Worm (Caenorhabditis elegans): Measurements from ENCODE around the gene cap-1.

Gene cap-1

DNA sequence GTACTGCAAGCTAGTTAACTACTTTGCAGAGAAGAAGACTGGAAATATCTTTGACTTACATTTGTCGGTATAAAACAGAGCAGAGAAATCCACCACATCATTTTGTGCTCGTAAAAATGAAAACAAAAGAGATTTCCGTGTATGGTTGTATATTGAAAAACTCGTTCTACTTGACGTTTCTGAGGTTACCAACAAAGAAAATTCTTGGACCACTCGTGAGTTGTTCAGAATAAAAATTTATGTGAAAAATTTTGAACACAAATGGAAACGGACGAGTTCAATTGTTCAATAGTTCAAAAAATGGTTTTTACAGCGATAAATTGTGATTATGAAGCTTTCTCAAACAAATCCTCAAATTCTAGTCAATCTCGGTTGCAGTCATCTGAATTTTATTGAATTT is 45.4 kb downstream of the cap-1 start, which contains the start of gene clec-179:
Gene clec-179 (minus strand): TSS at position 101 of the 400 bp plus-strand sequence.
- TF ChIP-seq F13C5.2 (tag; optimal IDR thresholded peaks at IDR 0.05) (no peak), pes-1 (GFP tag; IDR thresholded peaks at IDR 0.05) (no peak), aly-1 (tag; optimal IDR thresholded peaks at IDR 0.05) (no peak), ceh-36 (tag; optimal IDR thresholded peaks at IDR 0.05) (no peak), B0310.2 (tag; optimal IDR thresholded peaks at IDR 0.05) (no peak), hnd-1 (tag; optimal IDR thresholded peaks at IDR 0.05) (no peak), flt-1 (GFP tag; IDR thresholded peaks at IDR 0.05) (no peak)

DNA sequence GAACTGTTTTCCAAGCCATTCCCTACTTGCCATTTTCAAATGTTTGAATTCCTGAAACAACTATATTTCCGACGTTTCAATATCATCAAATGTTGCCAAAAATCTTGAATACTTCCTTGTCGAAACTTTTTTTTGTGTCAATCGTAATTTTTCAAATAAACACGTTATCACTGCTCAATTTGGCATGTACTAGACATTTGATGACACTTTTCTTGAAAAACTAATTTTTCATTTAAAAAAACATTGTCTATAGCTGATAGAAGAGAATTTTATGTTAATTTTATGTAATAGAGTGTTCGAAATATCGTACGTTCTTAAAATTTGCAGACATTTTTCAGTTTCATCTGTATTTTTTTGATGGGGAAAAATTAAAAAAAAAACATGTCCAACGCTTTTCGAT is 47.2 kb downstream of the cap-1 start:
- no peak for TF ChIP-seq F13C5.2 (tag; optimal IDR thresholded peaks at IDR 0.05)
- TF ChIP-seq tbx-37 (GFP tag; conservative IDR thresholded peaks at IDR 0.05) = no peak
- no peak for TF ChIP-seq B0310.2 (tag; optimal IDR thresholded peaks at IDR 0.05)
- TF ChIP-seq pes-1 (GFP tag; IDR thresholded peaks at IDR 0.05) = no peak
- no peak for TF ChIP-seq tra-4 (tag; optimal IDR thresholded peaks at IDR 0.05)
- no peak for TF ChIP-seq ets-7 (tag; optimal IDR thresholded peaks at IDR 0.05)
- no peak for TF ChIP-seq flt-1 (GFP tag; IDR thresholded peaks at IDR 0.05)

DNA sequence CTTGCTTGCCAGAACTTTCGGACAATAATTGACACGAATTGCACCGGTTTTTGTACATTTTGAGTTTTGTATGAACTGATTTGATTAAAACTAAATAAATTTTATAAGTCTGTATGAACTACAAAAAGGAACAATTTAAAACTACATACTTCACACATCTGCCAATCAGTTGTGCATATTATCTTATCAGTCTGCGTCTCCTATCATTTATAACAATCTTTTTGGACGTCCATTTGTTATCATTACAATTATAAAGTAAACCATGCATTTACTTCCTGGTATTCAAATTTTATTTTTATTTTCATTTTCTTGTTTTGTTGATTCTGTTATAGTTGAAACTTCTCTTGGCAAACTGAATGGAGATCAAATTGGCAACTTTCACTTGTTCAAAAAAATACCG is 49.7 kb downstream of the cap-1 start, which contains the start of gene cest-10:
Gene cest-10 (plus strand): TSS at position 254 of the 400 bp plus-strand sequence.
- TF ChIP-seq ceh-13 (GFP tag; optimal IDR thresholded peaks at IDR 0.05) = no peak
- TF ChIP-seq ama-1 (optimal IDR thresholded peaks at IDR 0.05) = no peak
- no peak for TF ChIP-seq ets-7 (tag; optimal IDR thresholded peaks at IDR 0.05)
- no peak for TF ChIP-seq aly-1 (tag; optimal IDR thresholded peaks at IDR 0.05)

DNA sequence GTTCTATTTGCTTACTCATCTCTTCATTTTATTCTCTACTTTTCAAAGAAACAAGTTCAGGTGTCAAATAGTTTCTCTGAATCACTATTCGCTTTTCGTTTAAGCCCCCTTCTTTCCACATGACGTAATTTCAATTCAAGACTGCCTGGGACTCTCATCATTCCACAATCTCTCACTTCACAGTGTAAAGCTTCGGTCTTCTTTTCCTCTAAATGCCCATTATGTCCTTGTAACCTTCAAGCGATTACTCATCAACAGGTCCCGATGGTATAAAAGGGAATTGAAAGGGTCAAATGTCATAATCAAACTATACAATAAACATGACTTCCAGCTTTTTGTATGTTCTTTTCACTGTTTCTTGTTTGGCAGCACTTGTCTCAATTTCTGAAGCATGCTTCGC is 51.1 kb downstream of the cap-1 start, which contains the start of gene C42D4.3:
Gene C42D4.3 (plus strand): TSS at position 298 of the 400 bp plus-strand sequence.
- TF ChIP-seq tbx-11 (GFP tag; IDR thresholded peaks at IDR 0.05) (no peak), hmbx-1 (tag; optimal IDR thresholded peaks at IDR 0.05) (no peak), pes-1 (GFP tag; IDR thresholded peaks at IDR 0.05) (no peak), sea-1 (GFP tag; conservative IDR thresholded peaks at IDR 0.05) (no peak), hnd-1 (tag; optimal IDR thresholded peaks at IDR 0.05) (no peak), aly-1 (tag; optimal IDR thresholded peaks at IDR 0.05) (no peak), ceh-13 (GFP tag; optimal IDR thresholded peaks at IDR 0.05) (no peak), tra-4 (tag; optimal IDR thresholded peaks at IDR 0.05) (no peak), F13C5.2 (tag; optimal IDR thresholded peaks at IDR 0.05) (no peak), ama-1 (optimal IDR thresholded peaks at IDR 0.05) (no peak), B0310.2 (tag; optimal IDR thresholded peaks at IDR 0.05) (no peak), flt-1 (GFP tag; IDR thresholded peaks at IDR 0.05) (no peak), ets-7 (tag; optimal IDR thresholded peaks at IDR 0.05) (no peak), scrt-1 (GFP tag; IDR thresholded peaks at IDR 0.05) (no peak), hmg-4 (GFP tag; optimal IDR thresholded peaks at IDR 0.05) (no peak), tbx-37 (GFP tag; conservative IDR thresholded peaks at IDR 0.05) (no peak), ceh-36 (tag; optimal IDR thresholded peaks at IDR 0.05) (no peak)
